Fruit fly (Drosophila melanogaster) whole organism, prepupa: ENCODE measurements around the gene tkv.

Experiments
- Blimp-1 ChIP-seq: fragments of 200-800 bp; sonication (Bioruptor generic); optimal IDR thresholded peaks from 3 replicates; lab custom pipeline; 2017; ENCODE audit warnings: missing biosample characterization, missing genetic modification characterization, mild to moderate bottlenecking, moderate library complexity, missing genetic modification reagents
- CG10631 ChIP-seq: fragments of 200-800 bp; sonication (Bioruptor generic); optimal IDR thresholded peaks from 2 replicates; lab custom pipeline; 2016; ENCODE audit warnings: missing biosample characterization, missing genetic modification characterization
- CG10669 ChIP-seq: fragments of 200-800 bp; sonication (Bioruptor generic); optimal IDR thresholded peaks from 3 replicates; lab custom pipeline; 2018; ENCODE audit warnings: missing biosample characterization, mild to moderate bottlenecking, missing genetic modification characterization, moderate library complexity
- CG16779 ChIP-seq: fragments of 200-800 bp; sonication (Bioruptor generic); optimal IDR thresholded peaks from 3 replicates; lab custom pipeline; 2017; ENCODE audit warnings: missing biosample characterization, mild to moderate bottlenecking, missing genetic modification characterization
- CG3032 ChIP-seq: fragments of 200-800 bp; optimal IDR thresholded peaks from 2 replicates; lab custom pipeline; 2019; ENCODE audit warnings: missing biosample characterization, mild to moderate bottlenecking, missing genetic modification characterization, moderate library complexity
- CG32006 ChIP-seq: fragments of 200-800 bp; sonication (Bioruptor generic); optimal IDR thresholded peaks from 3 replicates; lab custom pipeline; 2017; ENCODE audit warnings: missing biosample characterization, mild to moderate bottlenecking, missing genetic modification characterization
- CG34406 ChIP-seq: fragments of 200-800 bp; sonication (Bioruptor generic); optimal IDR thresholded peaks from 3 replicates; lab custom pipeline; 2016; ENCODE audit warnings: missing biosample characterization, missing genetic modification characterization
- CG3919 ChIP-seq: fragments of 200-800 bp; sonication (Bioruptor generic); optimal IDR thresholded peaks from 3 replicates; lab custom pipeline; 2016; ENCODE audit warnings: missing biosample characterization, missing genetic modification characterization
- CG4318 ChIP-seq: fragments of 200-800 bp; sonication (Bioruptor generic); optimal IDR thresholded peaks from 3 replicates; lab custom pipeline; 2017; ENCODE audit warnings: missing biosample characterization, mild to moderate bottlenecking, missing genetic modification characterization
- CG6163 ChIP-seq: fragments of 200-800 bp; sonication (Bioruptor generic); IDR thresholded peaks from 3 replicates; pipeline ENCODE4 v1.3.6; 2022; ENCODE audit warnings: missing biosample characterization, missing genetic modification characterization
- CG6276 ChIP-seq: fragments of 200-800 bp; sonication (Bioruptor generic); optimal IDR thresholded peaks from 2 replicates; lab custom pipeline; 2017; ENCODE audit warnings: missing biosample characterization, mild to moderate bottlenecking, missing genetic modification characterization
- CG6792 ChIP-seq: fragments of 200-800 bp; sonication (Bioruptor generic); optimal IDR thresholded peaks from 3 replicates; lab custom pipeline; 2016; ENCODE audit warnings: missing biosample characterization, missing genetic modification characterization
- CG6808 ChIP-seq: fragments of 200-800 bp; sonication (Bioruptor generic); optimal IDR thresholded peaks from 3 replicates; lab custom pipeline; 2017; ENCODE audit warnings: missing biosample characterization, missing genetic modification characterization, mild to moderate bottlenecking, moderate library complexity, missing genetic modification reagents
- CG6854 ChIP-seq: fragments of 200-800 bp; sonication (Bioruptor generic); optimal IDR thresholded peaks from 2 replicates; lab custom pipeline; 2017; ENCODE audit warnings: missing biosample characterization, mild to moderate bottlenecking, missing genetic modification characterization
- CG7368 ChIP-seq: fragments of 200-800 bp; sonication (Bioruptor generic); optimal IDR thresholded peaks from 3 replicates; lab custom pipeline; 2016; ENCODE audit warnings: missing biosample characterization, missing genetic modification characterization
- CG8632 ChIP-seq: fragments of 200-800 bp; sonication (Bioruptor generic); optimal IDR thresholded peaks from 3 replicates; lab custom pipeline; 2016; ENCODE audit warnings: missing biosample characterization, missing genetic modification characterization
- Eip75B ChIP-seq: fragments of 200-800 bp; sonication (Bioruptor generic); optimal IDR thresholded peaks from 3 replicates; lab custom pipeline; 2016; ENCODE audit warnings: missing biosample characterization, missing genetic modification characterization
- Eip78C ChIP-seq: fragments of 200-800 bp; sonication (Bioruptor generic); peaks from one replicate; lab custom pipeline; 2016; ENCODE audit warnings: missing biosample characterization, missing genetic modification characterization
- Ets21C ChIP-seq: fragments of 200-800 bp; sonication (Bioruptor generic); optimal IDR thresholded peaks from 3 replicates; lab custom pipeline; 2016; ENCODE audit warnings: missing biosample characterization, missing genetic modification characterization
- Ets96B ChIP-seq: fragments of 200-800 bp; optimal IDR thresholded peaks from 2 replicates; lab custom pipeline; 2019; ENCODE audit warnings: missing biosample characterization, mild to moderate bottlenecking, missing genetic modification characterization, moderate library complexity
- Gug ChIP-seq: fragments of 200-800 bp; sonication (Bioruptor generic); IDR thresholded peaks from 2 replicates; pipeline ENCODE4 v1.3.6; 2022; ENCODE audit warnings: missing biosample characterization, missing genetic modification characterization
- Hr38 ChIP-seq: sonication (Bioruptor generic); optimal IDR thresholded peaks from 2 replicates; lab custom pipeline; 2016; ENCODE audit warnings: missing biosample characterization, missing genetic modification characterization
- Hr39 ChIP-seq: fragments of 200-800 bp; sonication (Bioruptor generic); optimal IDR thresholded peaks from 2 replicates; lab custom pipeline; 2016; ENCODE audit warnings: missing biosample characterization, missing genetic modification characterization
- Hr4 ChIP-seq: fragments of 200-800 bp; sonication (Bioruptor generic); optimal IDR thresholded peaks from 3 replicates; lab custom pipeline; 2016; ENCODE audit warnings: missing biosample characterization, missing genetic modification characterization
- Lpt ChIP-seq: fragments of 200-800 bp; sonication (Bioruptor generic); optimal IDR thresholded peaks from 3 replicates; lab custom pipeline; 2016; ENCODE audit warnings: missing biosample characterization, missing genetic modification characterization
- Met ChIP-seq: fragments of 200-800 bp; sonication (Bioruptor generic); optimal IDR thresholded peaks from 3 replicates; lab custom pipeline; 2016; ENCODE audit warnings: missing biosample characterization, missing genetic modification characterization
- OdsH ChIP-seq: fragments of 200-800 bp; sonication (Bioruptor generic); optimal IDR thresholded peaks from 3 replicates; lab custom pipeline; 2016; ENCODE audit warnings: missing biosample characterization, missing genetic modification characterization
- Smox ChIP-seq: fragments of 200-800 bp; sonication (Bioruptor generic); optimal IDR thresholded peaks from 3 replicates; lab custom pipeline; 2016; ENCODE audit warnings: missing biosample characterization, missing genetic modification characterization
- Sox102F ChIP-seq: fragments of 200-800 bp; sonication (Bioruptor generic); optimal IDR thresholded peaks from 2 replicates; lab custom pipeline; 2016; ENCODE audit warnings: missing biosample characterization, mild to moderate bottlenecking, missing genetic modification characterization
- Sox14 ChIP-seq: fragments of 200-800 bp; sonication (Bioruptor generic); optimal IDR thresholded peaks from 3 replicates; lab custom pipeline; 2016; ENCODE audit warnings: missing biosample characterization, missing genetic modification characterization
- Sox15 ChIP-seq: fragments of 200-800 bp; sonication (Bioruptor generic); optimal IDR thresholded peaks from 3 replicates; lab custom pipeline; 2016; ENCODE audit warnings: missing biosample characterization, missing genetic modification characterization
- achi ChIP-seq: fragments of 200-800 bp; sonication (Bioruptor generic); optimal IDR thresholded peaks from 3 replicates; lab custom pipeline; 2016; ENCODE audit warnings: missing biosample characterization, missing genetic modification characterization
- cyc ChIP-seq: fragments of 200-800 bp; sonication (Bioruptor generic); optimal IDR thresholded peaks from 3 replicates; lab custom pipeline; 2016; ENCODE audit warnings: missing biosample characterization, missing genetic modification characterization
- dac ChIP-seq: fragments of 200-800 bp; sonication (Bioruptor generic); optimal IDR thresholded peaks from 2 replicates; lab custom pipeline; 2017; ENCODE audit warnings: missing biosample characterization, mild to moderate bottlenecking, missing genetic modification characterization
- dsx ChIP-seq: fragments of 200-800 bp; optimal IDR thresholded peaks from 3 replicates; lab custom pipeline; 2019; ENCODE audit warnings: missing biosample characterization, mild to moderate bottlenecking, missing genetic modification characterization, moderate library complexity; ENCODE audit not compliant: poor library complexity, severe bottlenecking
- fd59A ChIP-seq: fragments of 200-800 bp; sonication (Bioruptor generic); optimal IDR thresholded peaks from 2 replicates; lab custom pipeline; 2017; ENCODE audit warnings: missing biosample characterization, mild to moderate bottlenecking, missing genetic modification characterization, missing genetic modification reagents
- fd85E ChIP-seq: fragments of 200-800 bp; sonication (Bioruptor generic); optimal IDR thresholded peaks from 3 replicates; lab custom pipeline; 2016; ENCODE audit warnings: missing biosample characterization, missing genetic modification characterization
- lz ChIP-seq: fragments of 200-800 bp; sonication (Bioruptor generic); optimal IDR thresholded peaks from 3 replicates; lab custom pipeline; 2016; ENCODE audit warnings: missing biosample characterization, missing genetic modification characterization
- net ChIP-seq: fragments of 200-800 bp; sonication (Bioruptor generic); optimal IDR thresholded peaks from 3 replicates; lab custom pipeline; 2016; ENCODE audit warnings: missing biosample characterization, missing genetic modification characterization
- salr ChIP-seq, 2 experiments: fragments of 200-800 bp; sonication (Bioruptor generic); optimal IDR thresholded peaks; 3 replicates each; lab custom pipeline; 2016 to 2018; ENCODE audit warnings: missing biosample characterization in 2 of 2, missing genetic modification characterization in 2 of 2, mild to moderate bottlenecking in 1 of 2
- spab ChIP-seq: fragments of 200-800 bp; sonication (Bioruptor generic); optimal IDR thresholded peaks from 2 replicates; lab custom pipeline; 2017; ENCODE audit warnings: missing biosample characterization, mild to moderate bottlenecking, missing genetic modification characterization, missing genetic modification reagents
- ss ChIP-seq, 2 experiments: fragments of 200-800 bp; sonication (Bioruptor generic); optimal IDR thresholded peaks; 2 replicates in 1 of 2; 3 replicates in 1 of 2; lab custom pipeline; 2017 to 2018; ENCODE audit warnings: mild to moderate bottlenecking in 2 of 2, missing biosample characterization in 2 of 2, missing genetic modification characterization in 2 of 2, moderate library complexity in 1 of 2
- topi ChIP-seq: fragments of 200-800 bp; sonication (Bioruptor generic); optimal IDR thresholded peaks from 3 replicates; lab custom pipeline; 2016; ENCODE audit warnings: missing biosample characterization, missing genetic modification characterization
- vri ChIP-seq: fragments of 200-800 bp; sonication (Bioruptor generic); optimal IDR thresholded peaks from 3 replicates; lab custom pipeline; 2016; ENCODE audit warnings: missing biosample characterization, mild to moderate bottlenecking, missing genetic modification characterization

The tkv gene

DNA sequence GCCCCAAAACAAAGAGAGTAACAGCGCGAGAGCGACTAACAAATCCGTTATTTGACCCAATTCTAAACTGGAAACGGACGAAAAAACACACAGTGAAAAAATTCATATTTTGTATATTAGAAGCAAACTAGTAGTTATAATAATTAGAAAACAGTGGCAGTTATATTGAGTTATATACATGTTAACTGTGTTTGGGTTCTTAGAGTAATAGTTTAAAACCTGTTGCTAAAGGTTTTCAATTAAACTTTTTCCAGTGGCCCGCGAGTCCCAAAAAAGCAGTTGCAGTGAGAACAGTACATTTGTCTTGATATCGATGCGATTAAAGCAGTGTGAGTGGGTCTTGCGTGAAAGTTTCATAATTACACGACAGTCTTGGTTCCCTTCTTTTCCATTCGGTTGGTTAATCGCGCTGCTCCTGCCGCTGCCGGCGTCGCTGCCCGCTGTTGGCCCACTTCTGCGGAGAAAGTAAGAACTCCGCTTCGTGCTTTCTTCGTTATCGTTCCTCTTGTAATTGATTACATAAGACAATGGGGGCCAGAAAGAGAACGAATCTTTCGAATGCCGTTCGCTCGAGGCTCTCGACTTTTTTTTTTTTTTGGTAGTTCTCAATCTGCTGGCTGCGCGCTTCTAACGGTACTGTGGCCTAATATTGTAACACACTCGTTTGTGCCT is 26.2 kb upstream of the tkv start (continued):
- TF ChIP-seq CG6808 (GFP tag; lab: Kevin White, UChicago) (no peak), OdsH (GFP tag; lab: Kevin White, UChicago) (peak; percentile 78), CG6163 (GFP tag; lab: Robert Waterston, UW) (peak; percentile 72), Lpt (GFP tag; lab: Kevin White, UChicago) (no peak), Hr38 (GFP tag; lab: Kevin White, UChicago) (no peak), Sox102F (GFP tag; lab: Kevin White, UChicago) (peak; percentile 93), CG10631 (GFP tag; lab: Kevin White, UChicago) (no peak), Hr4 (peak; percentile 21), Hr39 (GFP tag; lab: Kevin White, UChicago) (peak; percentile 93), net (peak; percentile 59), Eip75B (GFP tag; lab: Kevin White, UChicago) (peak; percentile 85), vri (GFP tag; lab: Kevin White, UChicago) (no peak), CG32006 (GFP tag; lab: Kevin White, UChicago) (peak; percentile 80), Ets21C (GFP tag; lab: Kevin White, UChicago) (peak; percentile 92), CG3032 (tag; lab: Kevin White, UChicago) (no peak), CG3919 (GFP tag; lab: Kevin White, UChicago) (peak; percentile 76), CG16779 (tag; lab: Kevin White, UChicago) (no peak), Eip78C (GFP tag; lab: Kevin White, UChicago) (peak; percentile 88), topi (GFP tag; lab: Kevin White, UChicago) (peak; percentile 93), Smox (GFP tag; lab: Kevin White, UChicago) (peak; percentile 92), Sox14 (peak; percentile 85), CG6276 (GFP tag; lab: Kevin White, UChicago) (peak; percentile 44), salr (GFP tag; optimal IDR thresholded peaks at IDR 0.05; lab: Kevin White, UChicago) (no peak), Met (GFP tag; lab: Kevin White, UChicago) (peak; percentile 95), CG8632 (peak; percentile 77), Sox15 (GFP tag; lab: Kevin White, UChicago) (peak; percentile 71), cyc (GFP tag; lab: Kevin White, UChicago) (peak; percentile 94), Ets96B (no peak), dsx (GFP tag; lab: Kevin White, UChicago) (no peak), CG6792 (GFP tag; lab: Kevin White, UChicago) (peak; percentile 78), CG4318 (GFP tag; lab: Kevin White, UChicago) (peak; percentile 35)

- peak; percentile 83 for TF ChIP-seq achi (GFP tag; lab: Kevin White, UChicago)
- peak; percentile 50 for TF ChIP-seq Hr39 (GFP tag; lab: Kevin White, UChicago)
- peak; percentile 76 for TF ChIP-seq CG34406 (GFP tag; lab: Kevin White, UChicago)
- TF ChIP-seq lz (GFP tag; lab: Kevin White, UChicago), result peak; percentile 55
- no peak for TF ChIP-seq Hr38 (GFP tag; lab: Kevin White, UChicago)
- peak; percentile 64 for TF ChIP-seq Lpt (GFP tag; lab: Kevin White, UChicago)
- peak; percentile 68 to 87 for TF ChIP-seq salr (GFP tag; optimal IDR thresholded peaks at IDR 0.05; lab: Kevin White, UChicago)
- peak; percentile 71 for TF ChIP-seq net
- peak; percentile 72 for TF ChIP-seq CG6792 (GFP tag; lab: Kevin White, UChicago)
- peak; percentile 95 for TF ChIP-seq CG10669
- TF ChIP-seq fd85E (GFP tag; lab: Kevin White, UChicago), result no peak
- TF ChIP-seq Smox (GFP tag; lab: Kevin White, UChicago), result peak; percentile 63
- no peak for TF ChIP-seq Blimp-1 (GFP tag; lab: Kevin White, UChicago)
- TF ChIP-seq vri (GFP tag; lab: Kevin White, UChicago), result no peak
- peak; percentile 89 to 93 for TF ChIP-seq ss (GFP tag; optimal IDR thresholded peaks at IDR 0.05; lab: Kevin White, UChicago)
- peak; percentile 47 for TF ChIP-seq dac
- peak; percentile 90 for TF ChIP-seq CG3919 (GFP tag; lab: Kevin White, UChicago)
- TF ChIP-seq topi (GFP tag; lab: Kevin White, UChicago), result peak; percentile 80
- peak; percentile 93 for TF ChIP-seq spab (GFP tag; lab: Kevin White, UChicago)
- peak; percentile 59 for TF ChIP-seq Eip75B (GFP tag; lab: Kevin White, UChicago)
- peak; percentile 50 for TF ChIP-seq cyc (GFP tag; lab: Kevin White, UChicago)
- TF ChIP-seq dsx (GFP tag; lab: Kevin White, UChicago), result peak; percentile 89
- TF ChIP-seq CG6854, result no peak
- TF ChIP-seq CG6276 (GFP tag; lab: Kevin White, UChicago), result peak; percentile 46
- peak; percentile 93 for TF ChIP-seq CG3032 (tag; lab: Kevin White, UChicago)
- TF ChIP-seq CG6808 (GFP tag; lab: Kevin White, UChicago), result peak; percentile 92
- TF ChIP-seq CG7368, result peak; percentile 73
- TF ChIP-seq OdsH (GFP tag; lab: Kevin White, UChicago), result peak; percentile 83
- TF ChIP-seq fd59A (GFP tag; lab: Kevin White, UChicago), result peak; percentile 91
- TF ChIP-seq Met (GFP tag; lab: Kevin White, UChicago), result peak; percentile 59
- peak; percentile 39 for TF ChIP-seq Sox102F (GFP tag; lab: Kevin White, UChicago)
- TF ChIP-seq CG10631 (GFP tag; lab: Kevin White, UChicago), result peak; percentile 85
- peak; percentile 43 for TF ChIP-seq Gug (GFP tag; lab: Robert Waterston, UW)
Measured at dm6 chr2L:5296672-5297288, 25.6 kb upstream of the tkv start.
